Fruit fly (Drosophila melanogaster) whole organism, embryonic: ENCODE data around the gene CG11828.

Source experiments
- Atf-2 ChIP-seq: fragments of 200-800 bp; sonication (Bioruptor generic); optimal IDR thresholded peaks from 2 replicates; lab custom pipeline; 2016; ENCODE audit warnings: missing biosample characterization, missing genetic modification characterization
- Awh ChIP-seq: fragments of 200-800 bp; sonication (Bioruptor generic); IDR thresholded peaks from 2 replicates; pipeline ENCODE4, ENCODE4 v1.3.6; 2022; ENCODE audit warnings: missing biosample characterization, missing genetic modification characterization
- BtbVII ChIP-seq: fragments of 200-800 bp; sonication (Bioruptor generic); optimal IDR thresholded peaks from 3 replicates; lab custom pipeline; 2017; ENCODE audit warnings: missing biosample characterization, mild to moderate bottlenecking, missing genetic modification characterization
- CG10462 ChIP-seq: fragments of 200-800 bp; sonication (Bioruptor generic); optimal IDR thresholded peaks from 2 replicates; lab custom pipeline; 2016; ENCODE audit warnings: missing biosample characterization, missing genetic modification characterization
- CG12236 ChIP-seq: fragments of 200-800 bp; sonication (Bioruptor generic); optimal IDR thresholded peaks from 2 replicates; lab custom pipeline; 2016; ENCODE audit warnings: missing biosample characterization, missing genetic modification characterization
- CG15514 ChIP-seq: fragments of 200-800 bp; sonication (Bioruptor generic); optimal IDR thresholded peaks from 3 replicates; lab custom pipeline; 2017; ENCODE audit warnings: missing biosample characterization, missing genetic modification characterization, mild to moderate bottlenecking, moderate library complexity, missing genetic modification reagents
- CG16863 ChIP-seq: fragments of 200-800 bp; sonication (Bioruptor generic); optimal IDR thresholded peaks from 3 replicates; lab custom pipeline; 2016; ENCODE audit warnings: missing biosample characterization, missing genetic modification characterization
- CG17568 ChIP-seq: fragments of 200-800 bp; sonication (Bioruptor generic); optimal IDR thresholded peaks from 2 replicates; lab custom pipeline; 2018; ENCODE audit warnings: missing biosample characterization, mild to moderate bottlenecking, missing genetic modification characterization, moderate library complexity
- CG18599 ChIP-seq: fragments of 200-800 bp; sonication (Bioruptor generic); optimal IDR thresholded peaks from 3 replicates; lab custom pipeline; 2017; ENCODE audit warnings: missing biosample characterization, missing genetic modification characterization, mild to moderate bottlenecking, moderate library complexity, missing genetic modification reagents
- CG2116 ChIP-seq: fragments of 200-800 bp; sonication (Bioruptor generic); optimal IDR thresholded peaks from 3 replicates; lab custom pipeline; 2018; ENCODE audit warnings: missing biosample characterization, mild to moderate bottlenecking, missing genetic modification characterization
- CG32767 ChIP-seq: fragments of 200-800 bp; sonication (Bioruptor generic); IDR thresholded peaks from 2 replicates; pipeline ENCODE4 v1.3.6; 2022; ENCODE audit warnings: missing biosample characterization, missing genetic modification characterization
- CG4424 ChIP-seq: fragments of 200-800 bp; sonication (Bioruptor generic); optimal IDR thresholded peaks from 3 replicates; lab custom pipeline; 2016; ENCODE audit warnings: missing biosample characterization, missing genetic modification characterization
- CG4617 ChIP-seq: fragments of 200-800 bp; sonication (Bioruptor generic); optimal IDR thresholded peaks from 3 replicates; lab custom pipeline; 2016; ENCODE audit warnings: missing biosample characterization, missing genetic modification characterization, borderline replicate concordance
- CG4707 ChIP-seq: fragments of 200-800 bp; sonication (Bioruptor generic); optimal IDR thresholded peaks from 2 replicates; lab custom pipeline; 2018; ENCODE audit warnings: missing biosample characterization, mild to moderate bottlenecking, missing genetic modification characterization, moderate library complexity
- CG4820 ChIP-seq: fragments of 200-800 bp; sonication (Bioruptor generic); optimal IDR thresholded peaks from 3 replicates; lab custom pipeline; 2016; ENCODE audit warnings: missing biosample characterization, missing genetic modification characterization
- CG7745 ChIP-seq: fragments of 200-800 bp; sonication (Bioruptor generic); optimal IDR thresholded peaks from 2 replicates; lab custom pipeline; 2018; ENCODE audit warnings: missing biosample characterization, mild to moderate bottlenecking, missing genetic modification characterization, moderate library complexity
- CG7786 ChIP-seq: fragments of 200-800 bp; sonication (Bioruptor generic); optimal IDR thresholded peaks from 2 replicates; lab custom pipeline; 2016; ENCODE audit warnings: missing biosample characterization, missing genetic modification characterization
- CG8281 ChIP-seq: fragments of 200-800 bp; sonication (Bioruptor generic); optimal IDR thresholded peaks from 2 replicates; lab custom pipeline; 2018; ENCODE audit warnings: missing biosample characterization, mild to moderate bottlenecking, missing genetic modification characterization, moderate library complexity
- CkIIα-i1 ChIP-seq: fragments of 200-800 bp; sonication (Bioruptor generic); IDR thresholded peaks from 2 replicates; pipeline ENCODE4 v1.3.6; 2022; ENCODE audit warnings: missing biosample characterization, missing genetic modification characterization
- Dbx ChIP-seq: fragments of 200-800 bp; sonication (Bioruptor generic); IDR thresholded peaks from 3 replicates; pipeline ENCODE4 v1.3.6; 2022; ENCODE audit warnings: missing biosample characterization, missing genetic modification characterization
- Dfd ChIP-seq, 2 experiments: fragments of >200 bp; optimal IDR thresholded peaks; 2 replicates each; lab custom pipeline; 2017; ENCODE audit warnings: missing biosample characterization in 2 of 2, missing genetic modification characterization in 2 of 2
- Hr3 ChIP-seq: fragments of 200-800 bp; sonication (Bioruptor generic); optimal IDR thresholded peaks from 3 replicates; lab custom pipeline; 2016; ENCODE audit warnings: missing biosample characterization, missing genetic modification characterization
- Hr39 ChIP-seq: fragments of >200 bp; optimal IDR thresholded peaks from 2 replicates; lab custom pipeline; 2017
- Hr51 ChIP-seq, 2 experiments: fragments of 200-800 bp; sonication (Bioruptor generic); optimal IDR thresholded peaks; 2 replicates in 1 of 2; 3 replicates in 1 of 2; lab custom pipeline; 2016 to 2018; ENCODE audit warnings: missing biosample characterization in 2 of 2, missing genetic modification characterization in 2 of 2, mild to moderate bottlenecking in 1 of 2, moderate library complexity in 1 of 2
- MBD-R2 ChIP-seq: fragments of 200-800 bp; sonication (Bioruptor generic); IDR thresholded peaks from 2 replicates; pipeline ENCODE4 v1.3.6; 2022; ENCODE audit warnings: missing biosample characterization, missing genetic modification characterization
- Mes4 ChIP-seq: fragments of 200-800 bp; sonication (Bioruptor generic); optimal IDR thresholded peaks from 2 replicates; lab custom pipeline; 2016; ENCODE audit warnings: missing biosample characterization, missing genetic modification characterization
- Nf-YC ChIP-seq: fragments of 200-800 bp; optimal IDR thresholded peaks from 3 replicates; lab custom pipeline; 2019; ENCODE audit warnings: missing biosample characterization, mild to moderate bottlenecking, missing genetic modification characterization, moderate library complexity
- Spps ChIP-seq: fragments of 200-800 bp; sonication (Bioruptor generic); optimal IDR thresholded peaks from 2 replicates; lab custom pipeline; 2018; ENCODE audit warnings: missing biosample characterization, mild to moderate bottlenecking, missing genetic modification characterization
- Xbp1 ChIP-seq: fragments of 200-800 bp; sonication (Bioruptor generic); optimal IDR thresholded peaks from 3 replicates; lab custom pipeline; 2016; ENCODE audit warnings: missing biosample characterization, mild to moderate bottlenecking, missing genetic modification characterization
- abd-A ChIP-seq: fragments of 200-800 bp; sonication (Bioruptor generic); optimal IDR thresholded peaks from 3 replicates; lab custom pipeline; 2019; ENCODE audit warnings: missing biosample characterization, mild to moderate bottlenecking, missing genetic modification characterization, moderate library complexity
- az2 ChIP-seq: fragments of 200-800 bp; sonication (Bioruptor generic); optimal IDR thresholded peaks from 3 replicates; lab custom pipeline; 2016; ENCODE audit warnings: missing biosample characterization, missing genetic modification characterization
- btn ChIP-seq: fragments of 200-800 bp; sonication (Bioruptor generic); optimal IDR thresholded peaks from 2 replicates; lab custom pipeline; 2016; ENCODE audit warnings: missing biosample characterization, missing genetic modification characterization
- chinmo ChIP-seq: fragments of 200-800 bp; sonication (Bioruptor generic); IDR thresholded peaks from 4 replicates; pipeline ENCODE4 v1.3.6; 2022; ENCODE audit warnings: missing biosample characterization, missing genetic modification characterization; ENCODE audit not compliant: partially characterized antibody
- corto ChIP-seq: fragments of 200-800 bp; sonication (Bioruptor generic); optimal IDR thresholded peaks from 2 replicates; lab custom pipeline; 2016; ENCODE audit warnings: missing biosample characterization, mild to moderate bottlenecking, missing genetic modification characterization, moderate library complexity
- crol ChIP-seq: fragments of 200-800 bp; sonication (Bioruptor generic); IDR thresholded peaks from 2 replicates; pipeline ENCODE4 v1.3.6; 2022; ENCODE audit warnings: missing biosample characterization, missing genetic modification characterization
- crp ChIP-seq, 2 experiments: fragments of 200-800 bp; sonication (Bioruptor generic); optimal IDR thresholded peaks; 2 replicates in 1 of 2; 3 replicates in 1 of 2; lab custom pipeline; 2017; ENCODE audit warnings: missing biosample characterization in 2 of 2, missing genetic modification characterization in 2 of 2, mild to moderate bottlenecking in 1 of 2, moderate library complexity in 1 of 2
- dimm ChIP-seq: fragments of 200-800 bp; sonication (Bioruptor generic); IDR thresholded peaks from 2 replicates; pipeline ENCODE4 v1.3.6; 2022; ENCODE audit warnings: missing biosample characterization, missing genetic modification characterization
- eyg ChIP-seq: fragments of 200-800 bp; sonication (Bioruptor generic); optimal IDR thresholded peaks from 3 replicates; lab custom pipeline; 2016; ENCODE audit warnings: missing biosample characterization, missing genetic modification characterization
- fd64A ChIP-seq: fragments of 200-800 bp; sonication (Bioruptor generic); optimal IDR thresholded peaks from 3 replicates; lab custom pipeline; 2018; ENCODE audit warnings: missing biosample characterization, mild to moderate bottlenecking, missing genetic modification characterization
- kay ChIP-seq: fragments of 200-800 bp; sonication (Bioruptor generic); optimal IDR thresholded peaks from 2 replicates; lab custom pipeline; 2016; ENCODE audit warnings: missing biosample characterization, missing genetic modification characterization
- org-1 ChIP-seq: fragments of 200-800 bp; sonication (Bioruptor generic); optimal IDR thresholded peaks from 2 replicates; lab custom pipeline; 2017; ENCODE audit warnings: missing biosample characterization, missing genetic modification characterization
- sqz ChIP-seq: fragments of 200-800 bp; sonication (Bioruptor generic); optimal IDR thresholded peaks from 3 replicates; lab custom pipeline; 2018; ENCODE audit warnings: missing biosample characterization, mild to moderate bottlenecking, missing genetic modification characterization
- sr ChIP-seq: fragments of 200-800 bp; sonication (Bioruptor generic); IDR thresholded peaks from 3 replicates; pipeline ENCODE4 v1.3.6; 2022; ENCODE audit warnings: missing biosample characterization, missing genetic modification characterization
- stc ChIP-seq: fragments of 200-800 bp; sonication (Bioruptor generic); IDR thresholded peaks from 2 replicates; pipeline ENCODE4 v1.3.6; 2022; ENCODE audit warnings: missing biosample characterization, missing genetic modification characterization
- tio ChIP-seq: fragments of 200-800 bp; sonication (Bioruptor generic); optimal IDR thresholded peaks from 2 replicates; lab custom pipeline; 2017; ENCODE audit warnings: missing biosample characterization, missing genetic modification characterization, inconsistent platforms
- twi ChIP-seq: fragments of 200-800 bp; optimal IDR thresholded peaks from 2 replicates; lab custom pipeline; 2019; ENCODE audit warnings: missing biosample characterization, mild to moderate bottlenecking, missing genetic modification characterization, moderate library complexity
- unpg ChIP-seq: fragments of 200-800 bp; sonication (Bioruptor generic); optimal IDR thresholded peaks from 3 replicates; lab custom pipeline; 2018; ENCODE audit warnings: missing biosample characterization, mild to moderate bottlenecking, missing genetic modification characterization, moderate library complexity
- zen ChIP-seq: fragments of 200-800 bp; sonication (Bioruptor generic); optimal IDR thresholded peaks from 3 replicates; lab custom pipeline; 2018; ENCODE audit warnings: missing biosample characterization, mild to moderate bottlenecking, missing genetic modification characterization, moderate library complexity

CG11828 gene

DNA sequence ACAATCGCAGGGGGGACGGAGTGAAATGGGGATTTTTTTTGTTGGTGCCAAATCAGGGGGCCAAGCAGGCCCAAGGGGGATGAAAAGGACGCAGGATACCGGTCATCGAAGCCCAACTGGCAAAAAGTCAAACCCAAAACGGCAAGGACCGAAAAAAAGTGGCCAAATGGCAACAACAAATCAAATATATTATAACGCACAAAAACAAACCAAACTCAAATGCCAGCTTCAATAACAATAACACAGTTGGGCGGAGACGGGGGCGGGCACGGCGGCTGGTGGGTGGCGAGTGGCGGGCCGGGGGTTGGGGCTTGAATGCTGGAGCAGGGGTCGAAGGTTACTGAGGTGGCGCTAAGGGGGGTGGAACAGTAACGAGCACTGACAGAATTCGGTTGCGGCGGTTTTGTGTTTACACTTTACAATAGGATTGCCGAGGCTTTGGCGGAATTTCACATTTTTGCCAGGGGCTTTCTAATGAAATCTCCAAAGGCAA, 28.1 kb downstream of the CG11828 start:
- TF ChIP-seq Hr51 (GFP tag; optimal IDR thresholded peaks at IDR 0.05; lab: Kevin White, UChicago) (peak in 1 of 2 experiments; percentile 11), Dbx (GFP tag; lab: Robert Waterston, UW) (0 out of 3 replicates have a peak, but pooled peaks have one; percentile 19), twi (no peak), sqz (GFP tag; lab: Kevin White, UChicago) (peak; percentile 1), Mes4 (no peak), chinmo (0 out of 4 replicates have a peak, but pooled peaks have one; percentile 12), Xbp1 (no peak), crol (GFP tag; lab: Robert Waterston, UW) (peak; percentile 63), abd-A (tag; lab: Kevin White, UChicago) (peak; percentile 84), Hr39 (lab: Kevin White, UChicago) (peak; percentile 58), crp (GFP tag; optimal IDR thresholded peaks at IDR 0.05; lab: Kevin White, UChicago) (no peak)
- TF ChIP-seq, all 482 proteins: peak for 7

DNA sequence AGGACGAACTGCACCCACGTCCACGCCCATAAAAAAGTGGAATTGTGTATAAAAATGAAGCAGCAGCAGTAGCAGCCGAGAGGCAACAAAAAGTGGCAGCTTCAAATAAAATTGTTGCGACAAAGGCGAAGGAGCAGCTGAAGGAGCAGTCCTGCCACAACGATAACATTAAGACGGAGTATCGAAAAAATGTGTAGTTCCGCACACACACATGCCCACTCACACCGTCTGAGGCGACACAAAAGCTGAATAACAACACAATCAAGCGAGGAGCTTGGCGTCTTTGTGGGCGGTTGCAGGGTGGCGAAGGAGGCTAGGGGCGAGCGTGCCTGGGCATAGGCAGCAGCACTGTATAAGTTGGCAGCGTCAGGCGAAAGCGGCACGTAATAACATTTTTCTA, 35.9 kb downstream of the CG11828 start:
- no peak for TF ChIP-seq CG4617 (GFP tag; lab: Kevin White, UChicago)
- TF ChIP-seq tio = no peak
- TF ChIP-seq unpg (GFP tag; lab: Kevin White, UChicago) = no peak
- peak; percentile 86 for TF ChIP-seq abd-A (tag; lab: Kevin White, UChicago)
- TF ChIP-seq CG17568 (GFP tag; lab: Kevin White, UChicago) = no peak
- no peak for TF ChIP-seq corto
- TF ChIP-seq fd64A (GFP tag; lab: Kevin White, UChicago) = no peak

DNA sequence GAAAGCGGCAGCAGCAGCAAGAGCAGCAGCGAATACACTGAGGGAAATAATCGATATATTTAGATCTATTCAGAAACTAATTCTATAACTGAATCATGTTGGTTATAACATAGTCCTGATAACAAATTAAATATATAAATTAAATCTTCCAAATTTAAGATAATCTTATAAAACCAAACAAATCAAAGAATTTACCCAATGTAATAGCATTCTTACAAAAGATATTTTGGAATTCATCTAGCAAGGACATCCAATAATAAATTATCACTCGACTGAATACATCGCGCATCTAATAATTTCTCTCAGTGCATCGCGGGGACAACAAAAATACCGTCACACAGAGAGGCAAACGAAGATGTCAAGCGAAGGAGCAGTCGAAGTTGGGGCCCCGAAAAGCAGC, 36.3 kb downstream of the CG11828 start:
- TF ChIP-seq Awh (GFP tag; lab: Robert Waterston, UW) (no peak), CG18599 (GFP tag; lab: Kevin White, UChicago) (peak; percentile 82), Dfd (GFP tag; optimal IDR thresholded peaks at IDR 0.05; lab: Kevin White, UChicago) (no peak), CG16863 (GFP tag; lab: Kevin White, UChicago) (no peak), btn (GFP tag; lab: Kevin White, UChicago) (no peak), stc (GFP tag; lab: Robert Waterston, UW) (no peak), MBD-R2 (no peak), CG8281 (tag; lab: Kevin White, UChicago) (no peak), CG10462 (GFP tag; lab: Kevin White, UChicago) (no peak), Hr3 (GFP tag; lab: Kevin White, UChicago) (no peak), org-1 (GFP tag; lab: Kevin White, UChicago) (peak; percentile 43), Mes4 (no peak), CG7745 (tag; lab: Kevin White, UChicago) (no peak), CG4820 (GFP tag; lab: Kevin White, UChicago) (no peak), BtbVII (GFP tag; lab: Kevin White, UChicago) (peak; percentile 40), fd64A (GFP tag; lab: Kevin White, UChicago) (no peak), CkIIα-i1 (GFP tag; lab: Robert Waterston, UW) (no peak), dimm (no peak), sr (GFP tag; lab: Robert Waterston, UW) (no peak), CG32767 (GFP tag; lab: Robert Waterston, UW) (no peak), CG15514 (GFP tag; lab: Kevin White, UChicago) (peak; percentile 32), CG4424 (no peak), Atf-2 (GFP tag; lab: Kevin White, UChicago) (no peak), Xbp1 (peak; percentile 23), az2 (no peak), Spps (no peak), CG4707 (GFP tag; lab: Kevin White, UChicago) (no peak), eyg (GFP tag; lab: Kevin White, UChicago) (no peak), CG7786 (GFP tag; lab: Kevin White, UChicago) (no peak), Nf-YC (tag; lab: Kevin White, UChicago) (peak; percentile 11), CG12236 (GFP tag; lab: Kevin White, UChicago) (no peak), zen (tag; lab: Kevin White, UChicago) (no peak), kay (GFP tag; lab: Kevin White, UChicago) (no peak), twi (no peak), CG2116 (GFP tag; lab: Kevin White, UChicago) (no peak)
